Worm (Caenorhabditis elegans) whole organism, late embryonic: ENCODE data around the gene mrps-34.

ENCODE experiments used
- C08G9.2 ChIP-seq: sonication (generic microtip); optimal IDR thresholded peaks from 2 replicates; lab custom pipeline; 2016; ENCODE audit warnings: mild to moderate bottlenecking, missing genetic modification characterization, moderate library complexity, missing compliant biosample characterization
- K02D7.2 ChIP-seq: sonication (generic microtip); optimal IDR thresholded peaks from 2 replicates; lab custom pipeline; 2017; ENCODE audit warnings: mild to moderate bottlenecking, missing genetic modification characterization, missing compliant biosample characterization
- K09A11.1 ChIP-seq: sonication (generic microtip); optimal IDR thresholded peaks from 2 replicates; lab custom pipeline; 2017; ENCODE audit warnings: antibody characterized with exemption, mild to moderate bottlenecking, missing genetic modification characterization, missing compliant biosample characterization; ENCODE audit not compliant: insufficient read depth
- T23F11.4 ChIP-seq: fragments of 200-800 bp; sonication (Bioruptor generic); optimal IDR thresholded peaks from 2 replicates; lab custom pipeline; 2018; ENCODE audit warnings: mild to moderate bottlenecking, missing genetic modification characterization, missing compliant biosample characterization
- ama-1 ChIP-seq: fragments of 150-350 bp; optimal IDR thresholded peaks from 2 replicates; lab custom pipeline; 2014
- ceh-14 ChIP-seq: sonication (generic microtip); optimal IDR thresholded peaks from 2 replicates; lab custom pipeline; 2016; ENCODE audit warnings: missing genotype, missing genetic modification characterization, missing compliant biosample characterization
- ceh-19 ChIP-seq: fragments of 200-800 bp; sonication (Bioruptor generic); optimal IDR thresholded peaks from 2 replicates; lab custom pipeline; 2018; ENCODE audit warnings: mild to moderate bottlenecking, missing genetic modification characterization, missing compliant biosample characterization
- ceh-2 ChIP-seq: sonication (generic microtip); optimal IDR thresholded peaks from 2 replicates; lab custom pipeline; 2016; ENCODE audit warnings: missing genotype, missing genetic modification characterization, missing compliant biosample characterization
- ceh-22 ChIP-seq: sonication (generic microtip); optimal IDR thresholded peaks from 2 replicates; lab custom pipeline; 2017; ENCODE audit warnings: missing biosample characterization, missing genetic modification characterization
- ceh-30 ChIP-seq: fragments of 150-350 bp; optimal IDR thresholded peaks from 2 replicates; lab custom pipeline; 2014; ENCODE audit warnings: missing biosample characterization, missing genetic modification characterization
- ceh-31 ChIP-seq: sonication (generic microtip); optimal IDR thresholded peaks from 2 replicates; lab custom pipeline; 2016; ENCODE audit warnings: missing genetic modification characterization, missing compliant biosample characterization
- ceh-45 ChIP-seq: fragments of 200-800 bp; sonication (Bioruptor generic); IDR thresholded peaks from 2 replicates; pipeline ENCODE4 v1.3.6; 2022; ENCODE audit warnings: missing genetic modification reagents, missing genetic modification characterization, missing compliant biosample characterization
- dve-1 ChIP-seq: sonication (generic microtip); optimal IDR thresholded peaks from 2 replicates; lab custom pipeline; 2017; ENCODE audit warnings: antibody characterized with exemption, mild to moderate bottlenecking, missing genetic modification characterization, missing compliant biosample characterization
- elt-2 ChIP-seq: sonication (generic microtip); optimal IDR thresholded peaks from 2 replicates; lab custom pipeline; 2016; ENCODE audit warnings: missing genetic modification reagents, missing genetic modification characterization, missing compliant biosample characterization
- ets-4 ChIP-seq: sonication (generic microtip); optimal IDR thresholded peaks from 2 replicates; lab custom pipeline; 2016; ENCODE audit warnings: missing genetic modification characterization, missing compliant biosample characterization
- fkh-6 ChIP-seq: sonication (generic microtip); optimal IDR thresholded peaks from 2 replicates; lab custom pipeline; 2016; ENCODE audit warnings: missing genetic modification characterization, missing compliant biosample characterization
- gmeb-2 ChIP-seq: sonication (generic microtip); optimal IDR thresholded peaks from 2 replicates; lab custom pipeline; 2016; ENCODE audit warnings: missing genetic modification characterization, inconsistent platforms, missing compliant biosample characterization
- hlh-8 ChIP-seq: sonication (generic microtip); optimal IDR thresholded peaks from 2 replicates; lab custom pipeline; 2016; ENCODE audit warnings: missing genotype, missing genetic modification characterization, missing compliant biosample characterization
- lim-6 ChIP-seq: sonication (generic microtip); optimal IDR thresholded peaks from 2 replicates; lab custom pipeline; 2016; ENCODE audit warnings: missing genetic modification characterization, missing compliant biosample characterization
- lin-11 ChIP-seq: fragments of 200-800 bp; sonication (Bioruptor generic); optimal IDR thresholded peaks from 2 replicates; lab custom pipeline; 2018; ENCODE audit warnings: mild to moderate bottlenecking, missing genetic modification characterization, missing compliant biosample characterization
- nfya-1 ChIP-seq: sonication (generic microtip); optimal IDR thresholded peaks from 2 replicates; lab custom pipeline; 2017; ENCODE audit warnings: missing genetic modification characterization, mild to moderate bottlenecking, missing compliant biosample characterization, antibody characterized with exemption, moderate library complexity
- nhr-232 ChIP-seq: sonication (generic microtip); optimal IDR thresholded peaks from 2 replicates; lab custom pipeline; 2016; ENCODE audit warnings: missing genetic modification characterization, missing compliant biosample characterization
- npax-4 ChIP-seq: sonication (generic microtip); optimal IDR thresholded peaks from 2 replicates; lab custom pipeline; 2016; ENCODE audit warnings: missing genetic modification characterization, missing compliant biosample characterization
- odd-2 ChIP-seq: sonication (generic microtip); optimal IDR thresholded peaks from 2 replicates; lab custom pipeline; 2017; ENCODE audit warnings: antibody characterized with exemption, mild to moderate bottlenecking, missing genetic modification characterization, missing compliant biosample characterization
- pat-9 ChIP-seq: fragments of 200-800 bp; sonication (Bioruptor generic); optimal IDR thresholded peaks from 2 replicates; lab custom pipeline; 2018; ENCODE audit warnings: mild to moderate bottlenecking, missing genetic modification characterization, moderate library complexity, missing compliant biosample characterization
- pha-2 ChIP-seq: sonication (generic microtip); optimal IDR thresholded peaks from 2 replicates; lab custom pipeline; 2017; ENCODE audit warnings: mild to moderate bottlenecking, missing genetic modification characterization, missing compliant biosample characterization
- pha-4 ChIP-seq: fragments of 150-350 bp; optimal IDR thresholded peaks from 2 replicates; lab custom pipeline; 2018; ENCODE audit warnings: missing biosample characterization, missing genetic modification reagents, missing genetic modification characterization
- pros-1 ChIP-seq: fragments of 150-350 bp; optimal IDR thresholded peaks from 2 replicates; lab custom pipeline; 2014; ENCODE audit warnings: missing biosample characterization, missing genetic modification reagents, missing genetic modification characterization
- ref-2 ChIP-seq: sonication (generic microtip); optimal IDR thresholded peaks from 2 replicates; lab custom pipeline; 2016; ENCODE audit warnings: missing genetic modification characterization, missing compliant biosample characterization
- rnt-1 ChIP-seq: sonication (generic microtip); optimal IDR thresholded peaks from 2 replicates; lab custom pipeline; 2016; ENCODE audit warnings: missing genetic modification characterization, missing compliant biosample characterization
- sdc-2 ChIP-seq: sonication (generic microtip); optimal IDR thresholded peaks from 2 replicates; lab custom pipeline; 2016; ENCODE audit warnings: missing genotype, missing genetic modification characterization, missing compliant biosample characterization
- sox-4 ChIP-seq: sonication (generic microtip); optimal IDR thresholded peaks from 2 replicates; lab custom pipeline; 2017; ENCODE audit warnings: mild to moderate bottlenecking, missing genetic modification characterization, inconsistent platforms, missing compliant biosample characterization
- syd-9 ChIP-seq: sonication (generic microtip); optimal IDR thresholded peaks from 2 replicates; lab custom pipeline; 2016; ENCODE audit warnings: mild to moderate bottlenecking, missing genetic modification characterization, moderate library complexity, missing compliant biosample characterization
- tbx-2 ChIP-seq: sonication (generic microtip); optimal IDR thresholded peaks from 2 replicates; lab custom pipeline; 2016; ENCODE audit warnings: missing genetic modification characterization, missing compliant biosample characterization
- tbx-7 ChIP-seq: sonication (generic microtip); optimal IDR thresholded peaks from 2 replicates; lab custom pipeline; 2016; ENCODE audit warnings: missing genotype, missing genetic modification characterization, missing compliant biosample characterization
- ttx-3 ChIP-seq: sonication (generic microtip); optimal IDR thresholded peaks from 2 replicates; lab custom pipeline; 2016; ENCODE audit warnings: missing genetic modification reagents, missing genetic modification characterization, missing compliant biosample characterization
- unc-3 ChIP-seq, 2 experiments: fragments of 200-800 bp in 1 of 2; sonication (Bioruptor generic) in 1 of 2; sonication (generic microtip) in 1 of 2; conservative IDR thresholded peaks in 1 of 2; optimal IDR thresholded peaks in 1 of 2; 2 replicates each; pipeline versions ENCODE4 v1.3.6 to Lab custom; 2016 to 2022; ENCODE audit warnings: missing compliant biosample characterization in 2 of 2, missing genetic modification characterization in 2 of 2, missing genetic modification reagents in 1 of 2
- unc-42 ChIP-seq: sonication (generic microtip); optimal IDR thresholded peaks from 2 replicates; lab custom pipeline; 2016; ENCODE audit warnings: missing genotype, missing genetic modification characterization, missing compliant biosample characterization
- unc-55 ChIP-seq: sonication (generic microtip); optimal IDR thresholded peaks from 2 replicates; lab custom pipeline; 2017; ENCODE audit warnings: missing biosample characterization, missing genetic modification reagents, missing genetic modification characterization

Gene mrps-34

DNA sequence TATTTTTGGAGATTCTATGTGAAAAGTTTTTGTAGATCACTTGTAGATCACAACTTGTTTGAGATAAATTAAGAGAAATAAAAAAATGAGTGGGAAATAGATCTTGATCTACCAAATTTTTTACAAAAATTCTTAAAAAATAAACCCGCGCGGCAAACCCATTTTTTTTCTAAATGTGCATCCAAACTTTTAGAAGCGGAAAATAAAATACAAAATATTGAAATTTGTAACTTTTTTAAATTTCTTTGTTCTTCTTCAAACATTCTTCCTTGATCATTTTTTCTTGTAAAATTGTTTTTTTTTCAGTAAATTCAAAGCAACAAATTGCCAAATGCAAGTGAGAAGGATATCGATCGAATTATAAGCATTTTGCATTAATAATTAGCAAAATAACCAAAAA, 22.2 kb downstream of the mrps-34 start, which contains the start of gene cdh-4:
cdh-4 (plus strand) TSS at position 301 of the 400 bp plus-strand sequence.
- no peak for TF ChIP-seq nfya-1 (tag; lab: Kevin White, UChicago)
- TF ChIP-seq elt-2 (tag; lab: Kevin White, UChicago), result no peak
- TF ChIP-seq ceh-14 (tag; lab: Kevin White, UChicago), result no peak
- no peak for TF ChIP-seq unc-3 (GFP tag; conservative IDR thresholded peaks at IDR 0.05; lab: Robert Waterston, UW)
- TF ChIP-seq unc-3 (tag; optimal IDR thresholded peaks at IDR 0.05; lab: Kevin White, UChicago), result no peak
- TF ChIP-seq ref-2, result no peak
- TF ChIP-seq T23F11.4, result no peak
- no peak for TF ChIP-seq npax-4 (tag; lab: Kevin White, UChicago)
- no peak for TF ChIP-seq tbx-7
- no peak for TF ChIP-seq fkh-6 (tag; lab: Kevin White, UChicago)
- no peak for TF ChIP-seq ama-1 (lab: Kevin White, UChicago)

DNA sequence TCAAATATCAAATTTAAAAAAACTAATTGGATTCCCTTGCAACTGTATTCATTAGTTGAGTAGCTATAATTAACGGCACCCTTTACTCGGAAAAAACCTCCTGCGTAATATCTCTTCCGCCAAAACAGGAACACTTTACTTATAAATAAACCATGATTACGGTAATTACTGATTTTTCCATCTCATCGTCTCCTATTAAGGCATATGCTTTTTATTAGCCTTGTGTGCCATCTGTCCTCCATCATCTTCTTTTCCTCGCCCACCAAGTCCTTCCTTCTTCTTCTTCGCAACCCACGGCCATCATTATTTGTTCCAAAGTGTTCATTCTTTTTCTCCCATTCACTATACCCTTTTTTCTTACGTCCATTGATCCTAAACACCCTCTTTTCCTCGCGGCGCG, 22.8 kb downstream of the mrps-34 start:
- TF ChIP-seq K09A11.1 (tag; lab: Kevin White, UChicago) (no peak), sox-4 (tag; lab: Kevin White, UChicago) (no peak), pha-2 (tag; lab: Kevin White, UChicago) (no peak), ceh-31 (tag; lab: Kevin White, UChicago) (peak; percentile 33), unc-42 (tag; lab: Kevin White, UChicago) (peak; percentile 36), C08G9.2 (no peak), dve-1 (tag; lab: Kevin White, UChicago) (no peak), hlh-8 (tag; lab: Kevin White, UChicago) (no peak), pat-9 (tag; lab: Kevin White, UChicago) (no peak), ref-2 (no peak), ceh-19 (GFP tag; lab: Kevin White, UChicago) (no peak), rnt-1 (tag; lab: Kevin White, UChicago) (no peak), K02D7.2 (tag; lab: Kevin White, UChicago) (no peak), nfya-1 (tag; lab: Kevin White, UChicago) (no peak), ttx-3 (tag; lab: Kevin White, UChicago) (no peak), ama-1 (lab: Kevin White, UChicago) (no peak), ceh-30 (no peak)

DNA sequence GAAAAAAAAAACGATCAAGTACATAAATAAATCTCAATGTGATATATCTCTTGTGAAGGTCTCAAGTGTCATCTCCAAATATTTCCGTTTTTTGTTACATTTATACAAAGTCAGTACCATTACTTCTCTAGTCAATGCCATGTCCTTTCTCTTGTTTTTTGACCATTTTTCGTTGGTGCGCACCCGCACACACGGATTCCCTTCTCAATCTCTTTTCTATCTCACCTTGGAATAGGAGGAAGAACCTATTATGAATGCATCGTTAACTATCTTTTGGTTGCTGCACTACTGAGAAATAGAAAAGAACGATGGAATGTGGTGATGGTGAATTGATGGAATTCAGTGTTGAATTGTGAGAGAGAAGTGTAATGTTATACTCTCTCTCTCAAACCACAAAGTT, 24.5 kb downstream of the mrps-34 start:
- TF ChIP-seq ceh-19 (GFP tag; lab: Kevin White, UChicago) (no peak), ceh-2 (tag; lab: Kevin White, UChicago) (no peak), lim-6 (tag; lab: Kevin White, UChicago) (no peak), nhr-232 (tag; lab: Kevin White, UChicago) (no peak), pros-1 (no peak), K09A11.1 (tag; lab: Kevin White, UChicago) (no peak), odd-2 (tag; lab: Kevin White, UChicago) (no peak), T23F11.4 (no peak), tbx-2 (tag; lab: Kevin White, UChicago) (no peak), gmeb-2 (tag; lab: Kevin White, UChicago) (no peak)
- TF ChIP-seq, all 69 proteins: peak for 0

DNA sequence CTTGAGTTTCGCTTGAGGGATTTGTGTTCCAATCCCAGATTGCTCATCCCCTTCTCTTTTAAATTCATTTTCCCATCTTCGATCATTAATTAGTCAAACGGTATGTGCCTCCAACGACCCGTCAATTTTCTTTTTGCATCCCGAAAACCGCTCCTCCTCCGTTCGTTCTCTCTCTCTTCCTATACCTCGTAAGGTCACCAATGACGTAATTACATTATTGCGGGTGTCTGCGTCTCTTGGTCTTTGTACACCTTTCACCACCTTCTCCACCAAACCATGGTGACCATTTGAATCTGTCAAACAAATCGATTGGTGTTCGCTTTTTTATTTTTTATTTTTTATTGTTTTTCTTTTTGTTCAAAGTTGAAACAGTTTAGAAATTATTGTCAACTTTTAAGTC, 27.1 kb downstream of the mrps-34 start:
- TF ChIP-seq pha-4 (tag; lab: Kevin White, UChicago) (no peak), ceh-45 (no peak), npax-4 (tag; lab: Kevin White, UChicago) (no peak), ceh-31 (tag; lab: Kevin White, UChicago) (peak; percentile 56), gmeb-2 (tag; lab: Kevin White, UChicago) (no peak), unc-42 (tag; lab: Kevin White, UChicago) (peak; percentile 72), syd-9 (tag; lab: Kevin White, UChicago) (no peak), sdc-2 (tag; lab: Kevin White, UChicago) (no peak), lin-11 (tag; lab: Kevin White, UChicago) (no peak), nfya-1 (tag; lab: Kevin White, UChicago) (peak; percentile 19), unc-55 (GFP tag; lab: Kevin White, UChicago) (no peak), ceh-30 (no peak), ets-4 (tag; lab: Kevin White, UChicago) (no peak), ceh-22 (tag; lab: Kevin White, UChicago) (no peak), ceh-19 (GFP tag; lab: Kevin White, UChicago) (no peak)
